Worm (Caenorhabditis elegans) whole organism, L4 larva: ENCODE data around the gene mmcm-1.

Experiments
- D1046.2 ChIP-seq: fragments of 200-800 bp; sonication (Bioruptor generic); IDR thresholded peaks from 2 replicates; pipeline ENCODE4 v1.3.6; 2022; ENCODE audit warnings: missing genetic modification characterization, missing compliant biosample characterization
- F26F4.8 ChIP-seq: fragments of 200-800 bp; sonication (Bioruptor generic); conservative IDR thresholded peaks from 2 replicates; pipeline ENCODE4 v1.3.6; 2022; ENCODE audit warnings: missing genetic modification characterization, missing compliant biosample characterization
- F44E2.7 ChIP-seq: fragments of 200-800 bp; sonication (Bioruptor generic); IDR thresholded peaks from 2 replicates; pipeline ENCODE4 v2.1.2; 2022; ENCODE audit warnings: missing genetic modification characterization, missing compliant biosample characterization
- T20F7.1 ChIP-seq: fragments of 200-800 bp; sonication (Bioruptor generic); optimal IDR thresholded peaks from 2 replicates; lab custom pipeline; 2018; ENCODE audit warnings: mild to moderate bottlenecking, missing genetic modification characterization, missing compliant biosample characterization
- T26A8.4 ChIP-seq: fragments of 200-800 bp; sonication (Bioruptor generic); IDR thresholded peaks from 2 replicates; pipeline ENCODE4 v1.3.6; 2022; ENCODE audit warnings: missing genetic modification characterization, missing compliant biosample characterization
- Y5F2A.4 ChIP-seq: fragments of 200-800 bp; sonication (Bioruptor generic); optimal IDR thresholded peaks from 2 replicates; lab custom pipeline; 2018; ENCODE audit warnings: mild to moderate bottlenecking, missing genetic modification characterization, missing compliant biosample characterization
- Y75B8A.6 ChIP-seq: fragments of 200-800 bp; sonication (Bioruptor generic); IDR thresholded peaks from 2 replicates; pipeline ENCODE4 v1.3.6; 2022; ENCODE audit warnings: missing genetic modification reagents, missing genetic modification characterization, missing compliant biosample characterization
- ZK337.2 ChIP-seq: fragments of 200-800 bp; sonication (Bioruptor generic); IDR thresholded peaks from 2 replicates; pipeline ENCODE4 v1.3.6; 2022; ENCODE audit warnings: missing genetic modification reagents, missing genetic modification characterization, missing compliant biosample characterization
- aly-2 ChIP-seq: sonication (generic microtip); optimal IDR thresholded peaks from 2 replicates; lab custom pipeline; 2018; ENCODE audit warnings: missing biosample characterization, missing genetic modification characterization
- ama-1 ChIP-seq: fragments of 150-350 bp; optimal IDR thresholded peaks from 2 replicates; lab custom pipeline; 2014; ENCODE audit warnings: inconsistent platforms, mixed read lengths
- ceh-28 ChIP-seq: fragments of 150-350 bp; optimal IDR thresholded peaks from 2 replicates; lab custom pipeline; 2014; ENCODE audit warnings: missing biosample characterization, missing genetic modification reagents, missing genetic modification characterization
- ceh-32 ChIP-seq: sonication (generic microtip); optimal IDR thresholded peaks from 2 replicates; lab custom pipeline; 2016; ENCODE audit warnings: mild to moderate bottlenecking, missing genetic modification characterization, missing compliant biosample characterization; ENCODE audit not compliant: poor library complexity
- ceh-44 ChIP-seq: fragments of 200-800 bp; sonication (Bioruptor generic); IDR thresholded peaks from 2 replicates; pipeline ENCODE4 v1.3.6; 2022; ENCODE audit warnings: missing genetic modification reagents, missing genetic modification characterization, missing compliant biosample characterization
- ceh-62 ChIP-seq: sonication (generic microtip); optimal IDR thresholded peaks from 2 replicates; lab custom pipeline; 2017; ENCODE audit warnings: missing biosample characterization, missing genetic modification characterization
- ceh-82 ChIP-seq: sonication (generic microtip); optimal IDR thresholded peaks from 2 replicates; lab custom pipeline; 2017; ENCODE audit warnings: missing biosample characterization, missing genetic modification characterization
- cey-2 ChIP-seq: sonication (generic microtip); optimal IDR thresholded peaks from 3 replicates; lab custom pipeline; 2017; ENCODE audit warnings: missing genetic modification characterization, mild to moderate bottlenecking, missing compliant biosample characterization, antibody characterized with exemption, borderline replicate concordance; ENCODE audit not compliant: insufficient read depth
- daf-16 ChIP-seq, 3 experiments: sonication (generic microtip); optimal IDR thresholded peaks; 2 replicates each; lab custom pipeline; 2016 to 2017; ENCODE audit warnings: missing genetic modification characterization in 3 of 3, missing genetic modification reagents in 3 of 3, mild to moderate bottlenecking in 2 of 3, missing compliant biosample characterization in 2 of 3, missing biosample characterization in 1 of 3, moderate library complexity in 1 of 3
- daf-8 ChIP-seq: fragments of 200-800 bp; sonication (Bioruptor generic); IDR thresholded peaks from 2 replicates; pipeline ENCODE4 v1.3.6; 2022; ENCODE audit warnings: missing genetic modification characterization, missing compliant biosample characterization
- dmd-9 ChIP-seq: fragments of 200-800 bp; sonication (Bioruptor generic); IDR thresholded peaks from 2 replicates; pipeline ENCODE4 v1.3.6; 2022; ENCODE audit warnings: missing genetic modification reagents, missing genetic modification characterization, missing compliant biosample characterization
- dpl-1 ChIP-seq: fragments of 150-350 bp; optimal IDR thresholded peaks from 2 replicates; lab custom pipeline; 2014; ENCODE audit warnings: missing biosample characterization, missing genetic modification reagents, missing genetic modification characterization
- duxl-1 ChIP-seq: sonication (generic microtip); optimal IDR thresholded peaks from 2 replicates; lab custom pipeline; 2016; ENCODE audit warnings: mild to moderate bottlenecking, missing genetic modification characterization, moderate library complexity, missing compliant biosample characterization; ENCODE audit not compliant: poor library complexity
- egl-27 ChIP-seq: sonication (generic microtip); optimal IDR thresholded peaks from 3 replicates; lab custom pipeline; 2017; ENCODE audit warnings: missing biosample characterization, missing genetic modification reagents, missing genetic modification characterization
- egl-43 ChIP-seq: fragments of 200-800 bp; sonication (Bioruptor generic); IDR thresholded peaks from 2 replicates; pipeline ENCODE4 v1.3.6; 2022; ENCODE audit warnings: missing genetic modification reagents, missing genetic modification characterization, missing compliant biosample characterization
- fos-1 ChIP-seq: fragments of 150-350 bp; optimal IDR thresholded peaks from 2 replicates; lab custom pipeline; 2014; ENCODE audit warnings: missing biosample characterization, missing genetic modification characterization
- gei-8 ChIP-seq: fragments of 200-800 bp; sonication (Bioruptor generic); optimal IDR thresholded peaks from 2 replicates; lab custom pipeline; 2018; ENCODE audit warnings: mild to moderate bottlenecking, missing genetic modification characterization, missing compliant biosample characterization
- hif-1 ChIP-seq, 2 experiments: sonication (generic microtip); optimal IDR thresholded peaks; 2 replicates each; lab custom pipeline; 2016 to 2017; ENCODE audit warnings: missing compliant biosample characterization in 2 of 2, missing genetic modification characterization in 2 of 2, missing genetic modification reagents in 2 of 2, missing genotype in 2 of 2, mild to moderate bottlenecking in 1 of 2
- hlh-30 ChIP-seq: sonication (generic microtip); optimal IDR thresholded peaks from 2 replicates; lab custom pipeline; 2017; ENCODE audit warnings: antibody characterized with exemption, mild to moderate bottlenecking, missing genetic modification characterization, missing compliant biosample characterization; ENCODE audit not compliant: insufficient read depth
- hmg-1.1 ChIP-seq: fragments of 200-800 bp; sonication (Bioruptor generic); IDR thresholded peaks from 2 replicates; pipeline ENCODE4 v1.3.6; 2022; ENCODE audit warnings: missing genetic modification reagents, missing genetic modification characterization, missing compliant biosample characterization
- lim-7 ChIP-seq: fragments of 200-800 bp; sonication (Bioruptor generic); IDR thresholded peaks from 2 replicates; pipeline ENCODE4 v1.3.6; 2022; ENCODE audit warnings: missing genetic modification characterization, missing compliant biosample characterization
- lin-38 ChIP-seq: fragments of 200-800 bp; sonication (Bioruptor generic); IDR thresholded peaks from 2 replicates; pipeline ENCODE4 v1.3.6; 2022; ENCODE audit warnings: missing genetic modification reagents, missing genetic modification characterization, missing compliant biosample characterization
- lin-39 ChIP-seq: fragments of 150-350 bp; optimal IDR thresholded peaks from 2 replicates; lab custom pipeline; 2014; ENCODE audit warnings: missing biosample characterization, missing genetic modification reagents, missing genetic modification characterization
- lsy-2 ChIP-seq, 2 experiments: fragments of 150-350 bp in 1 of 2; sonication (generic microtip) in 1 of 2; optimal IDR thresholded peaks; 2 replicates each; lab custom pipeline; 2014 to 2017; ENCODE audit warnings: missing biosample characterization in 2 of 2, missing genetic modification characterization in 2 of 2
- mes-2 ChIP-seq: sonication (generic microtip); optimal IDR thresholded peaks from 2 replicates; lab custom pipeline; 2016; ENCODE audit warnings: missing genotype, mild to moderate bottlenecking, missing genetic modification characterization, missing compliant biosample characterization; ENCODE audit not compliant: poor library complexity, severe bottlenecking
- mxl-3 ChIP-seq: fragments of 200-800 bp; sonication (Bioruptor generic); optimal IDR thresholded peaks from 2 replicates; lab custom pipeline; 2018; ENCODE audit warnings: mild to moderate bottlenecking, missing genetic modification characterization, missing compliant biosample characterization
- nhr-10 ChIP-seq: fragments of 150-350 bp; optimal IDR thresholded peaks from 2 replicates; lab custom pipeline; 2014; ENCODE audit warnings: missing biosample characterization, missing genetic modification characterization
- nhr-237 ChIP-seq: sonication (generic microtip); optimal IDR thresholded peaks from 2 replicates; lab custom pipeline; 2017; ENCODE audit warnings: missing biosample characterization, missing genetic modification characterization
- nhr-25 ChIP-seq: sonication (generic microtip); optimal IDR thresholded peaks from 2 replicates; lab custom pipeline; 2017; ENCODE audit warnings: missing genetic modification characterization, mild to moderate bottlenecking, missing compliant biosample characterization, antibody characterized with exemption, moderate library complexity, borderline replicate concordance; ENCODE audit not compliant: insufficient read depth
- nhr-42 ChIP-seq: fragments of 200-800 bp; sonication (Bioruptor generic); IDR thresholded peaks from 2 replicates; pipeline ENCODE4 v1.3.6; 2022; ENCODE audit warnings: missing genetic modification characterization, missing compliant biosample characterization
- nhr-76 ChIP-seq: fragments of 150-350 bp; optimal IDR thresholded peaks from 2 replicates; lab custom pipeline; 2014; ENCODE audit warnings: missing biosample characterization, missing genetic modification characterization
- pha-4 ChIP-seq, 2 experiments: fragments of 150-350 bp in 1 of 2; fragments of 200-800 bp in 1 of 2; sonication (Bioruptor generic) in 1 of 2; IDR thresholded peaks in 1 of 2; optimal IDR thresholded peaks in 1 of 2; 2 replicates each; pipeline versions ENCODE4 v1.3.6 to Lab custom; 2014 to 2022; ENCODE audit warnings: missing genetic modification characterization in 2 of 2, missing genetic modification reagents in 2 of 2, missing biosample characterization in 1 of 2, missing compliant biosample characterization in 1 of 2
- php-3 ChIP-seq: fragments of 200-800 bp; sonication (Bioruptor generic); IDR thresholded peaks from 2 replicates; pipeline ENCODE4 v1.3.6; 2022; ENCODE audit warnings: missing genetic modification reagents, missing genetic modification characterization, missing compliant biosample characterization
- set-16 ChIP-seq: fragments of 200-800 bp; sonication (Bioruptor generic); IDR thresholded peaks from 2 replicates; pipeline ENCODE4 v1.3.6; 2022; ENCODE audit warnings: missing genetic modification reagents, missing genetic modification characterization, missing compliant biosample characterization
- spr-1 ChIP-seq: sonication (generic microtip); optimal IDR thresholded peaks from 2 replicates; lab custom pipeline; 2016; ENCODE audit warnings: mild to moderate bottlenecking, missing genetic modification characterization, missing compliant biosample characterization
- unc-130 ChIP-seq: sonication (generic microtip); optimal IDR thresholded peaks from 2 replicates; lab custom pipeline; 2016; ENCODE audit warnings: missing genetic modification reagents, missing genetic modification characterization, missing compliant biosample characterization
- unc-39 ChIP-seq: sonication (generic microtip); optimal IDR thresholded peaks from 2 replicates; lab custom pipeline; 2017; ENCODE audit warnings: missing biosample characterization, missing genetic modification characterization
- unc-62 ChIP-seq, 3 experiments: fragments of 150-350 bp in 1 of 3; sonication (generic microtip); optimal IDR thresholded peaks in 2 of 3; peaks in 1 of 3; 1 replicate in 1 of 3; 2 replicates in 2 of 3; lab custom pipeline; 2014 to 2017; ENCODE audit warnings: missing biosample characterization in 3 of 3, missing genetic modification characterization in 3 of 3, missing genetic modification reagents in 3 of 3, missing genotype in 1 of 3
- vab-7 ChIP-seq: fragments of 200-800 bp; sonication (Bioruptor generic); IDR thresholded peaks from 2 replicates; pipeline ENCODE4 v1.3.6; 2022; ENCODE audit warnings: missing genetic modification reagents, missing genetic modification characterization, missing compliant biosample characterization
- zag-1 ChIP-seq: fragments of 150-350 bp; optimal IDR thresholded peaks from 2 replicates; lab custom pipeline; 2014; ENCODE audit warnings: missing biosample characterization, missing genetic modification characterization
- zfp-2 ChIP-seq: sonication (generic microtip); optimal IDR thresholded peaks from 2 replicates; lab custom pipeline; 2016; ENCODE audit warnings: mild to moderate bottlenecking, missing genetic modification characterization, missing compliant biosample characterization

The mmcm-1 gene

ce11 chrIII:3908205-3908604, 718 bp upstream of the mmcm-1 start (continued):
- TF ChIP-seq pha-4 (GFP tag; IDR thresholded peaks at IDR 0.05; lab: Robert Waterston, UW) (no peak), pha-4 (tag; optimal IDR thresholded peaks at IDR 0.05; lab: Kevin White, UChicago) (no peak), ceh-82 (tag; lab: Kevin White, UChicago) (no peak), Y75B8A.6 (GFP tag; lab: Robert Waterston, UW) (no peak), Y5F2A.4 (GFP tag; lab: Kevin White, UChicago) (no peak), ZK337.2 (no peak), hif-1 (tag; optimal IDR thresholded peaks at IDR 0.05; lab: Kevin White, UChicago) (peak; percentile 45 to 99), lin-38 (GFP tag; lab: Robert Waterston, UW) (no peak), dmd-9 (no peak), cey-2 (no peak), nhr-76 (no peak), daf-16 (GFP tag; optimal IDR thresholded peaks at IDR 0.05; lab: Kevin White, UChicago) (peak in 1 of 2 experiments; percentile 75), daf-16 (tag; optimal IDR thresholded peaks at IDR 0.05; lab: Kevin White, UChicago) (peak; percentile 66), F44E2.7 (no peak), ceh-32 (tag; lab: Kevin White, UChicago) (no peak), aly-2 (tag; lab: Kevin White, UChicago) (no peak), mes-2 (tag; lab: Kevin White, UChicago) (peak; percentile 25), daf-8 (no peak), duxl-1 (tag; lab: Kevin White, UChicago) (no peak), zfp-2 (tag; lab: Kevin White, UChicago) (no peak), lim-7 (GFP tag; lab: Robert Waterston, UW) (no peak), egl-43 (GFP tag; lab: Robert Waterston, UW) (no peak), egl-27 (tag; lab: Kevin White, UChicago) (no peak), nhr-10 (tag; lab: Kevin White, UChicago) (no peak), T20F7.1 (GFP tag; lab: Kevin White, UChicago) (no peak), gei-8 (no peak), unc-39 (tag; lab: Kevin White, UChicago) (no peak), hmg-1.1 (GFP tag; lab: Robert Waterston, UW) (no peak), unc-62 (GFP tag; optimal IDR thresholded peaks at IDR 0.05 in 1 of 2; lab: Kevin White, UChicago) (no peak), unc-62 (tag; optimal IDR thresholded peaks at IDR 0.05; lab: Kevin White, UChicago) (no peak), mxl-3 (GFP tag; lab: Kevin White, UChicago) (no peak), fos-1 (tag; lab: Kevin White, UChicago) (no peak), vab-7 (GFP tag; lab: Robert Waterston, UW) (no peak), unc-130 (no peak), T26A8.4 (GFP tag; lab: Robert Waterston, UW) (no peak), dpl-1 (GFP tag; lab: Kevin White, UChicago) (no peak), set-16 (GFP tag; lab: Robert Waterston, UW) (no peak), lin-39 (tag; lab: Kevin White, UChicago) (no peak), nhr-42 (GFP tag; lab: Robert Waterston, UW) (no peak), F26F4.8 (no peak), ceh-44 (GFP tag; lab: Robert Waterston, UW) (no peak), spr-1 (tag; lab: Kevin White, UChicago) (no peak), nhr-237 (tag; lab: Kevin White, UChicago) (no peak), lsy-2 (tag; optimal IDR thresholded peaks at IDR 0.05; lab: Kevin White, UChicago) (peak; percentile 12 to 43), zag-1 (tag; lab: Kevin White, UChicago) (no peak), ama-1 (lab: Kevin White, UChicago) (no peak), nhr-25 (tag; lab: Kevin White, UChicago) (no peak), ceh-62 (tag; lab: Kevin White, UChicago) (no peak), D1046.2 (GFP tag; lab: Robert Waterston, UW) (no peak), ceh-28 (tag; lab: Kevin White, UChicago) (no peak), php-3 (no peak), hlh-30 (tag; lab: Kevin White, UChicago) (peak; percentile 41)
